Fruit fly (Drosophila melanogaster) whole organism, adult: ENCODE measurements around the gene CG8360.

Experiments
- Mnt ChIP-seq: fragments of 200-800 bp; sonication (Bioruptor generic); optimal IDR thresholded peaks from 2 replicates; lab custom pipeline; 2016; ENCODE audit warnings: missing biosample characterization, mild to moderate bottlenecking, missing genetic modification characterization
- ovo ChIP-seq: fragments of 200-800 bp; sonication (Bioruptor generic); optimal IDR thresholded peaks from 2 replicates; lab custom pipeline; 2016; ENCODE audit warnings: missing biosample characterization, missing genetic modification characterization

DNA sequence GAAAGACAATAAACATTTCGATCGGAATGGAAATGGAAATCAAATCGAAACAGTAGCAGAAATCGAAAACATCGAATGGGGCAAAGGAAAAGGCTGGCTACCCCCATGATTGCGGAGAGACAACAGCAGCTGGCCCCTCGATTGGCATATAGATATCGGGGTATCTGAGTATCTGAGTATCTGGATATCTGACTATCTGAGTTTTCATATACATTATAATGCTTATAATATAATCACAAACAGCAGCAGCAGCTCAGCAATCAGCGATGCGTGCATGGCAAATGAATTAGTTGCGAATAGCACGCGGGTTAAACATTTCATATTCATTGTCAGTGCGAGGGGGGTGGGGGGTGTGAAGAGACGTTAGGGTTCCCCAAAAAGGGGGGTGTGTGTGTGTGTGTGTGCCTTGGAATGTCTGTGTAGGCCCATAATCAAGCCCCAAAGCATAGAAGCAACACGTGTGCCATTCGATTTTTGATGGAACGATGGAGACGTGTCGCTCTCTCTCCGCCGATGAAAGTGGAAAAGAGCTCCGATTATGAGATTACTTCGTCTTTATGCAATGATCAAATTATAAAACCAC is 42.1 kb upstream of the CG8360 start:
- TF ChIP-seq Mnt (GFP tag; lab: Kevin White, UChicago): no peak
- TF ChIP-seq ovo: no peak
